Worm (Caenorhabditis elegans): ENCODE results near the gene C17H12.5.
A peak's percentile ranks its signal among the peaks of the same experiment; 100 is the strongest.

DNA sequence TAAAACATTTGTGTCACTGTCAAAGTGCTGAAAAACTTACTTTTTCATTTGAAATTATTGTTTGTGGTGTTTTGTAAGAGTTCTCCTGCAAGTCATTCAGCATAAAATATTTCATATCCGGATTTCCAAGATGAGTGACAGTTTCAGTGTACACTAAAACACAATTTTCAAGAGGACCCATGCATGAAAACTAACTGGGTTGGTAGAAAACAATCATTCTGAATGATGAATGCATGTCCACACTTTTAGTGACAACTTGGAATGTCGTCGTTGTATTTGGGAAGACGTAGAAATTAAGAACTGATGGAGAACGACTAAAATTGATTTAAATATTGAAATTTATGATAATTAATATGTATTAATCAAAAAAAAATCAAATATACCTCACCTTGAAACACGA is 4.3 kb upstream of the C17H12.5 start:
- TF ChIP-seq snpc-1.2 (GFP tag; IDR thresholded peaks at IDR 0.05) (no peak), snpc-4 (tag; optimal IDR thresholded peaks at IDR 0.05) (no peak), madf-5 (GFP tag; IDR thresholded peaks at IDR 0.05) (no peak), nhr-41 (GFP tag; IDR thresholded peaks at IDR 0.05) (no peak), hmg-1.1 (GFP tag; IDR thresholded peaks at IDR 0.05) (no peak), ztf-11 (tag; optimal IDR thresholded peaks at IDR 0.05) (no peak), mdl-1 (tag; optimal IDR thresholded peaks at IDR 0.05) (no peak), sdz-12 (GFP tag; optimal IDR thresholded peaks at IDR 0.05) (no peak), skn-1 (tag; optimal IDR thresholded peaks at IDR 0.05) (no peak), tag-97 (GFP tag; IDR thresholded peaks at IDR 0.05) (no peak), unc-62 (GFP tag; optimal IDR thresholded peaks at IDR 0.05 in 1 of 2) (peak in 1 of 2 experiments; percentile 98), unc-62 (tag; optimal IDR thresholded peaks at IDR 0.05) (no peak), ZK337.2 (GFP tag; IDR thresholded peaks at IDR 0.05) (no peak), ces-1 (GFP tag; optimal IDR thresholded peaks at IDR 0.05) (no peak), pha-4 (GFP tag; IDR thresholded peaks at IDR 0.05) (no peak), pha-4 (tag; optimal IDR thresholded peaks at IDR 0.05) (no peak)
